Fruit fly (Drosophila melanogaster): ENCODE data around the gene B-H2.
A peak's percentile ranks its signal among the peaks of the same experiment; 100 is the strongest.

The B-H2 gene

dm6 chrX:17301705-17302104 is 12.7 kb upstream of the B-H2 start, which contains the start of gene Fim:
Gene Fim, minus strand, starts transcription at chrX:17301929.
- peak; percentile 3 for TF ChIP-seq Sp1 (GFP tag; optimal IDR thresholded peaks at IDR 0.05)
- TF ChIP-seq h (GFP tag; optimal IDR thresholded peaks at IDR 0.05), result peak; percentile 3
- TF ChIP-seq Hr78 (GFP tag; optimal IDR thresholded peaks at IDR 0.05), result no peak
- TF ChIP-seq Hr83 (GFP tag; optimal IDR thresholded peaks at IDR 0.05; ENCODE audit: poor library complexity, severe bottlenecking), result peak; percentile 30

DNA sequence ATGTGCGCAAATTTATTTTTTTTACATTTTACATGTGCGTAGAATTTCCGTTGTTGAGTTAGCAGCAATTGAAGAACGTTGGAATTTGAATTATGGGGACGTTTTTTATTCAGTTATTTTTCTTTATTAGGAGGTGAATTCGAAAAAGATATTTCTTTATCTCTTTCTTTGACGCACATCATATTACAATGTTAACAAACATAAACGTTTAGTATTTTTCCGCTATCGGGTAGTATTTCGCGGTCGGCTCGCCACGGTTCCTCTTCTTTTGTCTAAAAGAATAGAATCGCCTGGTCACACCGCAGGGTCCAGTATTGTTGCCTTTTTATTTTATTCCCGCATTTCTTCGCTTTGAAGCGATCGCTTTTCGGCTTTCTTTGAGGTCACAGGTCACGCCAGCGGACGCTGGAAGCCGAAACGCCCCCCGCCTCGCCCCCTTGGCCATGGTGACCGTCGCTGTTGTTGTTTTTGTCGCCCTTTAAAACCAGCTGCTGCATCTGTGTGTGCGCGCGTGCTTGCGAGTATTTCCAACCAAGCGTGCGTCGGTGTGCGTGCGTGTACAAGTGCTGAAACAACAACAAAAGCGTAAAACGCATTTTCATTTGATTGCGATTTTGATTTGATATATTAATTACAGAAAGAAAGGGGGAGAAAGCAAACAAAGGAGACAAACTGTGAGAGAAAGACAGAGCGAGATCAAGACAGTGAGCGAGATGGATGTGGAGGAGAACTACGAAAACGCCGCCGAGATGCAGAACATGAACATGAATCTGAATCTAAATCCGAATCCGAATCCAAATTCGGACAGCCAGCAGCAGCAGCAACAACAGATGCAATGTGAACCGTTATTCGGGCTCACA is 11.9 kb upstream of the B-H2 start:
- peak; percentile 10 for TF ChIP-seq Sp1 (GFP tag; optimal IDR thresholded peaks at IDR 0.05)
- TF ChIP-seq h (GFP tag; optimal IDR thresholded peaks at IDR 0.05), result peak; percentile 36
- TF ChIP-seq lola (GFP tag; optimal IDR thresholded peaks at IDR 0.05), result no peak
- no peak for TF ChIP-seq Rel (GFP tag; optimal IDR thresholded peaks at IDR 0.05)
- peak; percentile 42 for TF ChIP-seq Rel (tag; optimal IDR thresholded peaks at IDR 0.05)
- no peak for TF ChIP-seq sv (GFP tag; optimal IDR thresholded peaks at IDR 0.05)
- peak; percentile 1 for TF ChIP-seq HLH106 (tag; optimal IDR thresholded peaks at IDR 0.05)

DNA sequence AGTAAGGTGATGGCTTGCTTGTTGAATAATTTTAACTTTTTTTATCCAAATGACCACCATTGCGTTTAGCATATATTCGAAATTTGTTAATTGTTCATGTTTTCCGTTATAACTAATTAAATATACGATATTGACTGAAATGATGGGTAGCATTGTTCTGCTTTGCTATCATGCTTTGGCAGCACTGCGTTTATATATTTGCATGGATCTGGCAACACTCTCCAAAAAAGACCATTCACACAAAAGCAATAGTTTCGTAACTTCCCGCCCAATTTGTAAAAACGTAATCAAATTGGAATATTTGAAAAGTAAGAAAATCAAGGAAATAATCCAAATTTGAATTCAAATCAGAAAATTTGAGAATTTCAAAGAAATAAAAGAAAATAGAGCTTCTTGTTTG is 8.8 kb upstream of the B-H2 start:
- TF ChIP-seq Myc (optimal IDR thresholded peaks at IDR 0.05) (peak; percentile 16), Mio (GFP tag; optimal IDR thresholded peaks at IDR 0.05) (no peak), br (GFP tag; optimal IDR thresholded peaks at IDR 0.05) (no peak), Abd-B (GFP tag; optimal IDR thresholded peaks at IDR 0.05) (no peak), pan (optimal IDR thresholded peaks at IDR 0.05) (no peak), Vsx2 (GFP tag; optimal IDR thresholded peaks at IDR 0.05; ENCODE audit: partially characterized antibody) (peak; percentile 87), woc (GFP tag; optimal IDR thresholded peaks at IDR 0.05) (no peak)

- TF ChIP-seq GATAd (GFP tag; optimal IDR thresholded peaks at IDR 0.05) (no peak), lola (GFP tag; optimal IDR thresholded peaks at IDR 0.05) (no peak), pan (optimal IDR thresholded peaks at IDR 0.05) (no peak), Dfd (GFP tag; optimal IDR thresholded peaks at IDR 0.05) (no peak), woc (GFP tag; optimal IDR thresholded peaks at IDR 0.05) (no peak), CrebA (GFP tag; optimal IDR thresholded peaks at IDR 0.05; ENCODE audit: borderline replicate concordance) (no peak), dsf (GFP tag; optimal IDR thresholded peaks at IDR 0.05; ENCODE audit: borderline replicate concordance) (no peak), Hnf4 (GFP tag; optimal IDR thresholded peaks at IDR 0.05) (no peak), psq (GFP tag; optimal IDR thresholded peaks at IDR 0.05) (no peak), Abd-B (GFP tag; optimal IDR thresholded peaks at IDR 0.05) (no peak), br (GFP tag; optimal IDR thresholded peaks at IDR 0.05) (no peak), Rel (GFP tag; optimal IDR thresholded peaks at IDR 0.05) (no peak), Rel (tag; optimal IDR thresholded peaks at IDR 0.05) (no peak), Mio (GFP tag; optimal IDR thresholded peaks at IDR 0.05) (no peak), dmrt93B (GFP tag; optimal IDR thresholded peaks at IDR 0.05) (no peak), Myc (optimal IDR thresholded peaks at IDR 0.05) (no peak)
Measured at dm6 chrX:17308211-17308610, 6.2 kb upstream of the B-H2 start.

DNA sequence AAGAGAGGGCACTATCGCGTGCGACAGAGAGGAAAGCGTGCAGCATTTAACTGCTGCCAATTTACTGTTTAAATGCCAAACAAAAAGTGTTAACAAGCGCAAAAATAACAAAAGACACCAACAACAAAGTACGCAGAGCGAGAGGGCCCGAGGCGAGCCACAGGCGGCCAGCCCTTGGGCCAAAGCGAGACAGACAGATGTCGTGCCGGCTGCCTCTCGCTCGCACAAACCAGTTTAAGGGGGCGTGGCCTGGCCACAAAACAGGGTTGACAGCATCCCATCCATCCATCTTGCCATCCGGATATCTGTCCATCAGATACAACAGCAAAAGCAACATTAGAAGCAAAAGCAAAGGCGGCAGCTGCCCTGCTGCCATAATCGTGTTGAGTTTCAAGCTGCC is 1.0 kb upstream of the B-H2 start:
- TF ChIP-seq Dif (GFP tag; optimal IDR thresholded peaks at IDR 0.05; ENCODE audit: partially characterized antibody), result peak; percentile 86
- TF ChIP-seq dl (GFP tag; optimal IDR thresholded peaks at IDR 0.05; ENCODE audit: insufficient read depth in 1 of 2, partially characterized antibody in 2 of 2), result peak in 1 of 2 experiments; percentile 58
- no peak for TF ChIP-seq Rel (GFP tag; optimal IDR thresholded peaks at IDR 0.05)
- TF ChIP-seq Rel (tag; optimal IDR thresholded peaks at IDR 0.05), result no peak
- TF ChIP-seq Mio (GFP tag; optimal IDR thresholded peaks at IDR 0.05), result no peak
- peak; percentile 87 for TF ChIP-seq Vsx2 (GFP tag; optimal IDR thresholded peaks at IDR 0.05; ENCODE audit: partially characterized antibody)
- TF ChIP-seq Jra (GFP tag; optimal IDR thresholded peaks at IDR 0.05), result no peak
- TF ChIP-seq CG9705 (GFP tag; optimal IDR thresholded peaks at IDR 0.05), result no peak
- no peak for TF ChIP-seq GATAd (GFP tag; optimal IDR thresholded peaks at IDR 0.05)

DNA sequence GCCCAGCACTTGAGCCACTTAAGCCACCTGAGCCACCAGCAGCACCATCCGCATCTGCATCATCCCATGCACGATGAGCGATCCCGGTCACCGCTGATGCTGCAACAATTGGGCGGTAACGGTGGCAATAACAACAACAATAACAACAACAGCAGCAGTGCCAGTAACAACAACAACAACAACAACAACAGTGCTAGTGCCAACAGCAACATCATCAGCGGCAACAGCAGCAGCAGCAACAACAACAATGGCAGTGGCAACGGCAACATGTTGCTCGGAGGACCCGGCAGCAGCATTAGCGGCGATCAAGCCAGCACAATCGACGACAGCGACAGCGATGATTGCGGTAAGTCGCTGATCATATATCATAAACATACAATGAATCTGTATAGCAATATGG is 1.2 kb downstream of the B-H2 start:
- no peak for TF ChIP-seq Hnf4 (GFP tag; optimal IDR thresholded peaks at IDR 0.05)
- TF ChIP-seq Dfd (GFP tag; optimal IDR thresholded peaks at IDR 0.05), result peak; percentile 61

Data from whole organism, wandering third instar larva.